Worm (Caenorhabditis elegans) whole organism, midembryonic: ENCODE measurements around the gene snr-4.

Experiments used
- T22C8.4 ChIP-seq: fragments of 200-800 bp; sonication (Bioruptor generic); IDR thresholded peaks from 2 replicates; pipeline ENCODE4 v1.3.6; 2022; ENCODE audit warnings: missing genetic modification characterization, missing compliant biosample characterization
- cog-1 ChIP-seq: sonication (generic microtip); optimal IDR thresholded peaks from 2 replicates; lab custom pipeline; 2016; ENCODE audit warnings: missing genetic modification characterization, missing compliant biosample characterization
- klf-2 ChIP-seq: fragments of 200-800 bp; sonication (Bioruptor generic); conservative IDR thresholded peaks from 2 replicates; pipeline ENCODE4 v1.3.6; 2022; ENCODE audit warnings: missing genetic modification reagents, missing genetic modification characterization, missing compliant biosample characterization
- med-1 ChIP-seq: sonication (generic microtip); optimal IDR thresholded peaks from 2 replicates; lab custom pipeline; 2017; ENCODE audit warnings: missing genetic modification characterization, mild to moderate bottlenecking, missing compliant biosample characterization, antibody characterized with exemption, missing genetic modification reagents; ENCODE audit not compliant: insufficient read depth

DNA sequence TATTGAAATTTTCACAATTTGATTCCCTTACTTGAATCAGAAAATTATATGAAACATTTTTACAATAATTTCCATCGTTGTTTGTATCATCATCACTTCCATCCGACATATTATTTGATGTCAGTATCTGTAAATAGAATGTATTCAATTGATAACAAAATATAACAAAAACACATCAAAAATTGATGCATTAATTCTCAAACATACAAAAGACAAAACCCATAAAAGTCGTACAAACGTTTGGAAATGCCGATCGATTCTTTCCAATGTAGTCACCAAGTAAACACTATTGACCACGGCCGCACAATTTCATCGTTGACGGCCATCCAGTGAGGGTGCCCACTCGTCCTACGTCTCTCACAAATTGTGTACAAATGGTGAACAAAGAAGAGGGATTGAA lies 33.8 kb upstream of the snr-4 start, which contains the start of gene add-2:
- TF ChIP-seq T22C8.4 (GFP tag; lab: Robert Waterston, UW): no peak
- no peak for TF ChIP-seq cog-1 (tag; lab: Kevin White, UChicago)
- TF ChIP-seq klf-2 (GFP tag; lab: Robert Waterston, UW): no peak
- TF ChIP-seq med-1 (GFP tag; lab: Kevin White, UChicago): no peak
